Fruit fly (Drosophila melanogaster) whole organism, wandering third instar larva: Measurements from ENCODE around the gene CG11353.

Experiments
- Abd-B ChIP-seq: fragments of >200 bp; optimal IDR thresholded peaks from 2 replicates; lab custom pipeline; 2017; ENCODE audit warnings: missing biosample characterization, missing genetic modification characterization
- CG32264 ChIP-seq: fragments of 200-800 bp; sonication (Bioruptor generic); optimal IDR thresholded peaks from 2 replicates; lab custom pipeline; 2016; ENCODE audit warnings: missing biosample characterization, missing genetic modification characterization
- CG9705 ChIP-seq: fragments of 200-800 bp; sonication (Bioruptor generic); optimal IDR thresholded peaks from 2 replicates; lab custom pipeline; 2018; ENCODE audit warnings: missing biosample characterization, mild to moderate bottlenecking, missing genetic modification characterization
- CrebA ChIP-seq: fragments of 200-800 bp; sonication (Bioruptor generic); optimal IDR thresholded peaks from 2 replicates; lab custom pipeline; 2016; ENCODE audit warnings: missing biosample characterization, mild to moderate bottlenecking, missing genetic modification characterization, borderline replicate concordance
- Dfd ChIP-seq: fragments of >200 bp; optimal IDR thresholded peaks from 2 replicates; lab custom pipeline; 2017; ENCODE audit warnings: missing biosample characterization, missing genetic modification characterization
- GATAd ChIP-seq: sonication (Bioruptor generic); optimal IDR thresholded peaks from 2 replicates; lab custom pipeline; 2016; ENCODE audit warnings: missing biosample characterization, missing genetic modification characterization
- HLH106 ChIP-seq: fragments of 200-800 bp; optimal IDR thresholded peaks from 3 replicates; lab custom pipeline; 2019; ENCODE audit warnings: missing biosample characterization, mild to moderate bottlenecking, missing genetic modification characterization, moderate library complexity
- Hr78 ChIP-seq: fragments of >200 bp; optimal IDR thresholded peaks from 2 replicates; lab custom pipeline; 2017; ENCODE audit warnings: missing biosample characterization, missing genetic modification characterization
- Hr83 ChIP-seq: fragments of 200-300 bp; sonication (Bioruptor generic); optimal IDR thresholded peaks from 2 replicates; lab custom pipeline; 2016; ENCODE audit warnings: missing biosample characterization, mild to moderate bottlenecking, missing genetic modification characterization, moderate library complexity; ENCODE audit not compliant: poor library complexity, severe bottlenecking
- Jra ChIP-seq: sonication (Bioruptor generic); optimal IDR thresholded peaks from 2 replicates; lab custom pipeline; 2016; ENCODE audit warnings: missing biosample characterization, missing genetic modification characterization
- Myc ChIP-seq: fragments of >200 bp; optimal IDR thresholded peaks from 2 replicates; lab custom pipeline; 2017
- OdsH ChIP-seq: fragments of 200-800 bp; sonication (Bioruptor generic); optimal IDR thresholded peaks from 2 replicates; lab custom pipeline; 2016; ENCODE audit warnings: missing biosample characterization, mild to moderate bottlenecking, missing genetic modification characterization
- Rel ChIP-seq, 2 experiments: fragments of 200-800 bp; sonication (Bioruptor generic) in 1 of 2; optimal IDR thresholded peaks; 2 replicates in 1 of 2; 3 replicates in 1 of 2; lab custom pipeline; 2016 to 2019; ENCODE audit warnings: mild to moderate bottlenecking in 2 of 2, missing biosample characterization in 2 of 2, missing genetic modification characterization in 2 of 2, moderate library complexity in 1 of 2
- Sp1 ChIP-seq: fragments of 200-800 bp; sonication (Bioruptor generic); optimal IDR thresholded peaks from 3 replicates; lab custom pipeline; 2019; ENCODE audit warnings: missing biosample characterization, mild to moderate bottlenecking, missing genetic modification characterization, moderate library complexity
- Vsx2 ChIP-seq: fragments of 200-300, 225-300 bp; sonication (Bioruptor generic); optimal IDR thresholded peaks from 2 replicates; lab custom pipeline; 2018; ENCODE audit warnings: missing biosample characterization, missing genetic modification characterization; ENCODE audit not compliant: partially characterized antibody
- br ChIP-seq: fragments of 200-800 bp; sonication (Bioruptor generic); optimal IDR thresholded peaks from 2 replicates; lab custom pipeline; 2016; ENCODE audit warnings: missing biosample characterization, missing genetic modification characterization
- brk ChIP-seq: fragments of 200-800 bp; sonication (Bioruptor generic); optimal IDR thresholded peaks from 2 replicates; lab custom pipeline; 2016; ENCODE audit warnings: missing biosample characterization, mild to moderate bottlenecking, missing genetic modification characterization
- dl ChIP-seq, 2 experiments: fragments of 175-275, 200-275 bp in 1 of 2; fragments of 200-275 bp in 1 of 2; sonication (Bioruptor generic); optimal IDR thresholded peaks; lab custom pipeline; 2018; ENCODE audit warnings: mild to moderate bottlenecking in 2 of 2, missing biosample characterization in 2 of 2, missing genetic modification characterization in 2 of 2, moderate library complexity in 2 of 2; ENCODE audit not compliant: partially characterized antibody in 2 of 2, insufficient read depth in 1 of 2
- dmrt93B ChIP-seq: fragments of 200-800 bp; sonication (Bioruptor generic); optimal IDR thresholded peaks from 2 replicates; lab custom pipeline; 2018; ENCODE audit warnings: missing biosample characterization, mild to moderate bottlenecking, missing genetic modification characterization
- dsf ChIP-seq: sonication (Bioruptor generic); optimal IDR thresholded peaks from 2 replicates; lab custom pipeline; 2016; ENCODE audit warnings: missing biosample characterization, missing genetic modification characterization, borderline replicate concordance
- ey ChIP-seq: fragments of 200-800 bp; sonication (Bioruptor generic); optimal IDR thresholded peaks from 2 replicates; lab custom pipeline; 2016; ENCODE audit warnings: missing biosample characterization, missing genetic modification characterization
- foxo ChIP-seq, 2 experiments: fragments of 200-800 bp; sonication (Bioruptor generic); optimal IDR thresholded peaks; 2 replicates in 1 of 2; 3 replicates in 1 of 2; lab custom pipeline; 2016 to 2017; ENCODE audit warnings: missing biosample characterization in 2 of 2, missing genetic modification characterization in 2 of 2
- fru ChIP-seq: fragments of 200-800 bp; sonication (Bioruptor generic); optimal IDR thresholded peaks from 3 replicates; lab custom pipeline; 2016; ENCODE audit warnings: missing biosample characterization, mild to moderate bottlenecking, missing genetic modification characterization
- jim ChIP-seq: fragments of 175-275, 200-325 bp; sonication (Bioruptor generic); optimal IDR thresholded peaks from 2 replicates; lab custom pipeline; 2016; ENCODE audit warnings: missing biosample characterization, mild to moderate bottlenecking, missing genetic modification characterization
- lola ChIP-seq: fragments of >200 bp; optimal IDR thresholded peaks from 2 replicates; lab custom pipeline; 2017; ENCODE audit warnings: missing biosample characterization, missing genetic modification characterization
- psq ChIP-seq: fragments of 200-800 bp; sonication (Bioruptor generic); optimal IDR thresholded peaks from 3 replicates; lab custom pipeline; 2017; ENCODE audit warnings: missing biosample characterization, mild to moderate bottlenecking, missing genetic modification characterization, moderate library complexity
- rgr ChIP-seq: fragments of 200-800 bp; sonication (Bioruptor generic); optimal IDR thresholded peaks from 3 replicates; lab custom pipeline; 2016; ENCODE audit warnings: missing biosample characterization, mild to moderate bottlenecking, missing genetic modification characterization
- sage ChIP-seq: fragments of 200-800 bp; sonication (Bioruptor generic); optimal IDR thresholded peaks from 2 replicates; lab custom pipeline; 2016; ENCODE audit warnings: missing biosample characterization, mild to moderate bottlenecking, missing genetic modification characterization
- sv ChIP-seq: fragments of 200-800 bp; sonication (Bioruptor generic); optimal IDR thresholded peaks from 3 replicates; lab custom pipeline; 2016; ENCODE audit warnings: missing biosample characterization, missing genetic modification characterization
- tai ChIP-seq: sonication (Bioruptor generic); optimal IDR thresholded peaks from 2 replicates; lab custom pipeline; 2016; ENCODE audit warnings: missing biosample characterization, missing genetic modification characterization
- usp ChIP-seq: fragments of >200 bp; optimal IDR thresholded peaks from 2 replicates; lab custom pipeline; 2017; ENCODE audit warnings: missing biosample characterization, missing genetic modification characterization
- woc ChIP-seq: sonication (Bioruptor generic); optimal IDR thresholded peaks from 2 replicates; lab custom pipeline; 2016; ENCODE audit warnings: missing biosample characterization, mild to moderate bottlenecking, missing genetic modification characterization

The CG11353 gene

dm6 chr3L:4494603-4495002 is 38.4 kb upstream of the CG11353 start (continued):
- peak; percentile 69 for TF ChIP-seq br (GFP tag; lab: Kevin White, UChicago)
- TF ChIP-seq rgr (GFP tag; lab: Kevin White, UChicago) = peak; percentile 73
- TF ChIP-seq tai (GFP tag; lab: Kevin White, UChicago) = peak; percentile 30
- no peak for TF ChIP-seq CG32264 (GFP tag; lab: Kevin White, UChicago)
- TF ChIP-seq CG9705 = peak; percentile 34
- TF ChIP-seq fru (GFP tag; lab: Kevin White, UChicago) = peak; percentile 71
- peak; percentile 48 for TF ChIP-seq dmrt93B (GFP tag; lab: Kevin White, UChicago)
- no peak for TF ChIP-seq usp (GFP tag; lab: Kevin White, UChicago)
- peak; percentile 64 for TF ChIP-seq sage
- peak; percentile 76 for TF ChIP-seq HLH106 (tag; lab: Kevin White, UChicago)
- no peak for TF ChIP-seq Hr83 (GFP tag; lab: Kevin White, UChicago)

dm6 chr3L:4497677-4498076 is 35.3 kb upstream of the CG11353 start, which contains the start of gene CG13721:
Gene CG13721, minus strand, starts transcription at chr3L:4497777.
- TF ChIP-seq rgr (GFP tag; lab: Kevin White, UChicago) (no peak), fru (GFP tag; lab: Kevin White, UChicago) (no peak), CrebA (no peak), CG9705 (no peak), ey (no peak), Jra (no peak), HLH106 (tag; lab: Kevin White, UChicago) (no peak), foxo (GFP tag; optimal IDR thresholded peaks at IDR 0.05; lab: Kevin White, UChicago) (no peak), woc (GFP tag; lab: Kevin White, UChicago) (no peak), psq (GFP tag; lab: Kevin White, UChicago) (no peak), dsf (GFP tag; lab: Kevin White, UChicago) (no peak)

- TF ChIP-seq foxo (GFP tag; optimal IDR thresholded peaks at IDR 0.05; lab: Kevin White, UChicago) (no peak), sv (GFP tag; lab: Kevin White, UChicago) (no peak), jim (GFP tag; lab: Kevin White, UChicago) (no peak), lola (GFP tag; lab: Kevin White, UChicago) (no peak), Rel (GFP tag; optimal IDR thresholded peaks at IDR 0.05; lab: Kevin White, UChicago) (no peak), Rel (tag; optimal IDR thresholded peaks at IDR 0.05; lab: Kevin White, UChicago) (no peak), Dfd (GFP tag; lab: Kevin White, UChicago) (no peak), GATAd (GFP tag; lab: Kevin White, UChicago) (no peak), OdsH (GFP tag; lab: Kevin White, UChicago) (no peak), br (GFP tag; lab: Kevin White, UChicago) (no peak), CrebA (no peak), fru (GFP tag; lab: Kevin White, UChicago) (no peak), HLH106 (tag; lab: Kevin White, UChicago) (no peak), CG32264 (GFP tag; lab: Kevin White, UChicago) (no peak), CG9705 (no peak)
Observed at dm6 chr3L:4500400-4500799, 32.6 kb upstream of the CG11353 start, which contains the start of gene CG13720. Gene CG13720, minus strand, starts transcription at chr3L:4500500.

- TF ChIP-seq CG9705 (no peak), CG32264 (GFP tag; lab: Kevin White, UChicago) (no peak), Abd-B (GFP tag; lab: Kevin White, UChicago) (no peak), brk (GFP tag; lab: Kevin White, UChicago) (no peak), Hr78 (GFP tag; lab: Kevin White, UChicago) (no peak), fru (GFP tag; lab: Kevin White, UChicago) (no peak), psq (GFP tag; lab: Kevin White, UChicago) (no peak), Dfd (GFP tag; lab: Kevin White, UChicago) (no peak), Sp1 (GFP tag; lab: Kevin White, UChicago) (no peak), Myc (no peak), Vsx2 (GFP tag; lab: Kevin White, UChicago) (no peak), ey (no peak), dsf (GFP tag; lab: Kevin White, UChicago) (no peak)
Observed at dm6 chr3L:4501406-4501805, 31.6 kb upstream of the CG11353 start.

- TF ChIP-seq woc (GFP tag; lab: Kevin White, UChicago) (no peak), Sp1 (GFP tag; lab: Kevin White, UChicago) (no peak), dl (GFP tag; optimal IDR thresholded peaks at IDR 0.05; lab: Kevin White, UChicago; ENCODE audit: insufficient read depth in 1 of 2, partially characterized antibody in 2 of 2) (no peak), GATAd (GFP tag; lab: Kevin White, UChicago) (no peak), sage (no peak), dmrt93B (GFP tag; lab: Kevin White, UChicago) (no peak), jim (GFP tag; lab: Kevin White, UChicago) (no peak), OdsH (GFP tag; lab: Kevin White, UChicago) (no peak)
- TF ChIP-seq, all 38 proteins: peak for 0
Observed at dm6 chr3L:4507846-4508245, 25.1 kb upstream of the CG11353 start.
